Worm (Caenorhabditis elegans) whole organism, L4/young adult: ENCODE measurements around the gene gtap-2.

Experiments used
- dao-5 ChIP-seq: sonication (generic microtip); optimal IDR thresholded peaks from 2 replicates; lab custom pipeline; 2016; ENCODE audit warnings: missing genotype, missing genetic modification characterization, moderate library complexity, missing compliant biosample characterization
- him-1 ChIP-seq: sonication (generic microtip); optimal IDR thresholded peaks from 2 replicates; lab custom pipeline; 2016; ENCODE audit warnings: missing genotype, missing genetic modification reagents, missing genetic modification characterization, missing compliant biosample characterization

ce11 chrIII:9858061-9858460 lies 49.7 kb downstream of the gtap-2 start:
- TF ChIP-seq him-1 (tag; lab: Kevin White, UChicago), result no peak
- no peak for TF ChIP-seq dao-5
